Fruit fly (Drosophila melanogaster): ENCODE results near the gene CG2162.

Gene CG2162

dm6 chr3L:3035769-3036583 lies 980 bp downstream of the CG2162 start (continued):
- TF ChIP-seq achi (GFP tag; optimal IDR thresholded peaks at IDR 0.05) (peak; percentile 80), CG6792 (GFP tag; optimal IDR thresholded peaks at IDR 0.05) (peak; percentile 65), CG6854 (GFP tag; optimal IDR thresholded peaks at IDR 0.05) (peak; percentile 31), CG16779 (tag; optimal IDR thresholded peaks at IDR 0.05) (peak; percentile 55), CG34406 (GFP tag; optimal IDR thresholded peaks at IDR 0.05) (peak; percentile 55), topi (GFP tag; optimal IDR thresholded peaks at IDR 0.05) (peak; percentile 83), acj6 (GFP tag; optimal IDR thresholded peaks at IDR 0.05) (peak; percentile 74), Smox (GFP tag; optimal IDR thresholded peaks at IDR 0.05) (peak; percentile 74), CG6808 (GFP tag; optimal IDR thresholded peaks at IDR 0.05) (peak; percentile 78), vri (GFP tag; optimal IDR thresholded peaks at IDR 0.05) (peak; percentile 21), spab (GFP tag; optimal IDR thresholded peaks at IDR 0.05) (peak; percentile 61), CG10669 (GFP tag; optimal IDR thresholded peaks at IDR 0.05) (peak; percentile 71), Eip75B (GFP tag; optimal IDR thresholded peaks at IDR 0.05) (peak; percentile 82), CG32006 (GFP tag; optimal IDR thresholded peaks at IDR 0.05) (peak; percentile 89), Sox15 (GFP tag; optimal IDR thresholded peaks at IDR 0.05) (peak; percentile 25), CG11902 (GFP tag; optimal IDR thresholded peaks at IDR 0.05) (peak; percentile 5), eg (GFP tag; IDR thresholded peaks at IDR 0.05) (peak; percentile 81), CG6163 (GFP tag; IDR thresholded peaks at IDR 0.05) (peak; percentile 83), Hr4 (GFP tag; optimal IDR thresholded peaks at IDR 0.05) (peak; percentile 75), CG8632 (GFP tag; optimal IDR thresholded peaks at IDR 0.05) (peak; percentile 46), CG8319 (GFP tag; optimal IDR thresholded peaks at IDR 0.05) (peak; percentile 32), CG9139 (GFP tag; optimal IDR thresholded peaks at IDR 0.05) (peak; percentile 38), Ets21C (GFP tag; optimal IDR thresholded peaks at IDR 0.05) (peak; percentile 55), CG3032 (tag; optimal IDR thresholded peaks at IDR 0.05) (peak; percentile 71), Hr39 (GFP tag; optimal IDR thresholded peaks at IDR 0.05) (peak; percentile 59), net (GFP tag; optimal IDR thresholded peaks at IDR 0.05) (peak; percentile 75), CG7368 (GFP tag; optimal IDR thresholded peaks at IDR 0.05) (peak; percentile 66), Met (GFP tag; optimal IDR thresholded peaks at IDR 0.05) (peak; percentile 74), cyc (GFP tag; optimal IDR thresholded peaks at IDR 0.05) (peak; percentile 57), CG15336 (GFP tag; IDR thresholded peaks at IDR 0.05) (peak; percentile 90), Sox14 (GFP tag; optimal IDR thresholded peaks at IDR 0.05) (peak; percentile 73), CG11294 (GFP tag; IDR thresholded peaks at IDR 0.05) (peak; percentile 61), CG8119 (GFP tag; IDR thresholded peaks at IDR 0.05) (peak; percentile 91), lz (GFP tag; optimal IDR thresholded peaks at IDR 0.05) (peak; percentile 77), dsx (GFP tag; optimal IDR thresholded peaks at IDR 0.05; ENCODE audit: poor library complexity, severe bottlenecking) (peak; percentile 53), fkh (GFP tag; optimal IDR thresholded peaks at IDR 0.05) (peak; percentile 58), CG11762 (GFP tag; optimal IDR thresholded peaks at IDR 0.05; ENCODE audit: insufficient read depth) (peak; percentile 68), Hr38 (GFP tag; optimal IDR thresholded peaks at IDR 0.05) (no peak), Blimp-1 (GFP tag; optimal IDR thresholded peaks at IDR 0.05) (peak; percentile 21), Gug (GFP tag; IDR thresholded peaks at IDR 0.05) (peak; percentile 74), Ets96B (tag; optimal IDR thresholded peaks at IDR 0.05) (peak; percentile 60)

Data from whole organism, prepupa.